Worm (Caenorhabditis elegans): ENCODE results near the gene C33H5.2.

ce11 chrIV:7851291-7851690, 46.5 kb downstream of the C33H5.2 start:
- TF ChIP-seq lin-13 (tag; optimal IDR thresholded peaks at IDR 0.05) (no peak), lsy-2 (tag; optimal IDR thresholded peaks at IDR 0.05) (no peak), bed-3 (GFP tag; optimal IDR thresholded peaks at IDR 0.05) (no peak), mep-1 (tag; optimal IDR thresholded peaks at IDR 0.05) (no peak), ztf-11 (tag; optimal IDR thresholded peaks at IDR 0.05) (no peak), nhr-237 (tag; optimal IDR thresholded peaks at IDR 0.05) (no peak)
